Worm (Caenorhabditis elegans) whole organism, mixed stage, embryonic: ENCODE results near the gene Y110A2AL.1.

ENCODE experiments used
- lin-13 ChIP-seq: fragments of 150-350 bp; optimal IDR thresholded peaks from 2 replicates; lab custom pipeline; 2014; ENCODE audit warnings: missing biosample characterization, missing genetic modification characterization
- lin-32 ChIP-seq: fragments of 200-800 bp; sonication (Bioruptor generic); optimal IDR thresholded peaks from 2 replicates; lab custom pipeline; 2018; ENCODE audit warnings: mild to moderate bottlenecking, missing genetic modification characterization, missing compliant biosample characterization
- lsy-2 ChIP-seq: fragments of 150-350 bp; optimal IDR thresholded peaks from 2 replicates; lab custom pipeline; 2014; ENCODE audit warnings: missing biosample characterization, missing genetic modification characterization
- mab-5 ChIP-seq: fragments of 150-350 bp; optimal IDR thresholded peaks from 2 replicates; lab custom pipeline; 2014; ENCODE audit warnings: missing biosample characterization, missing genetic modification characterization
- nhr-12 ChIP-seq: fragments of 150-350 bp; optimal IDR thresholded peaks from 2 replicates; lab custom pipeline; 2014; ENCODE audit warnings: missing biosample characterization, missing genetic modification characterization
- nhr-76 ChIP-seq: sonication (generic microtip); optimal IDR thresholded peaks from 2 replicates; lab custom pipeline; 2017; ENCODE audit warnings: missing biosample characterization, missing genetic modification characterization
- pha-4 ChIP-seq: fragments of 150-350 bp; optimal IDR thresholded peaks from 2 replicates; lab custom pipeline; 2018; ENCODE audit warnings: missing biosample characterization, missing genetic modification reagents, missing genetic modification characterization
- snpc-4 ChIP-seq: fragments of 150-350 bp; optimal IDR thresholded peaks from 2 replicates; lab custom pipeline; 2014; ENCODE audit warnings: missing biosample characterization, missing genetic modification characterization
- unc-39 ChIP-seq: fragments of 150-350 bp; optimal IDR thresholded peaks from 2 replicates; lab custom pipeline; 2014; ENCODE audit warnings: missing biosample characterization, missing genetic modification characterization
- unc-62 ChIP-seq: fragments of 150-350 bp; optimal IDR thresholded peaks from 2 replicates; lab custom pipeline; 2014; ENCODE audit warnings: missing biosample characterization, missing genetic modification reagents, missing genetic modification characterization
- ztf-11 ChIP-seq: fragments of 150-350 bp; optimal IDR thresholded peaks from 2 replicates; lab custom pipeline; 2014; ENCODE audit warnings: missing biosample characterization, missing genetic modification characterization

DNA sequence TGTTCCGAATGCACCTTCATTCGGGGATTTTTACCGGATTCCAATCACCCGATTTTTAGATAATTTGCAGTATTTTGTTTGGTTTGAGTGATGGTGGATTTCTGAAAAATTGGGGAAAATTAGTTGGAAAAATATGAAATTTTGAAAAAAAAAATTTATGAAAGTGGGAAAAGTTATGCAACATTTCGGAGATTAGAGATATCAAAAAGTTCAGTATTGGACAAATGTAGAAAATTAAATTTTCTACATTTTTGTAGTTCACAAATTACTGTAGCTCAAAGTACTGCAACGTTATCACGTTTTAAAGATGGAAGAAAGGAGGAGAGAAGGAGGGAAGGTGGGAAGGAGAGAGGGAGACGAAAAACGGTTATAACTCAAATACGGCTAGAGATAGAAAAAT is 22.4 kb upstream of the Y110A2AL.1 start, which contains the start of gene ptc-3:
- TF ChIP-seq nhr-12 (no peak), pha-4 (tag; lab: Kevin White, UChicago) (no peak), mab-5 (no peak), lin-32 (GFP tag; lab: Kevin White, UChicago) (no peak), lsy-2 (tag; lab: Kevin White, UChicago) (no peak), nhr-76 (tag; lab: Kevin White, UChicago) (no peak), ztf-11 (no peak), lin-13 (tag; lab: Kevin White, UChicago) (no peak), unc-39 (tag; lab: Kevin White, UChicago) (no peak), snpc-4 (tag; lab: Kevin White, UChicago) (no peak), unc-62 (GFP tag; lab: Kevin White, UChicago) (no peak)
